Fruit fly (Drosophila melanogaster): ENCODE results near the gene CG7341.
A peak's percentile ranks its signal among the peaks of the same experiment; 100 is the strongest.

Gene CG7341

DNA sequence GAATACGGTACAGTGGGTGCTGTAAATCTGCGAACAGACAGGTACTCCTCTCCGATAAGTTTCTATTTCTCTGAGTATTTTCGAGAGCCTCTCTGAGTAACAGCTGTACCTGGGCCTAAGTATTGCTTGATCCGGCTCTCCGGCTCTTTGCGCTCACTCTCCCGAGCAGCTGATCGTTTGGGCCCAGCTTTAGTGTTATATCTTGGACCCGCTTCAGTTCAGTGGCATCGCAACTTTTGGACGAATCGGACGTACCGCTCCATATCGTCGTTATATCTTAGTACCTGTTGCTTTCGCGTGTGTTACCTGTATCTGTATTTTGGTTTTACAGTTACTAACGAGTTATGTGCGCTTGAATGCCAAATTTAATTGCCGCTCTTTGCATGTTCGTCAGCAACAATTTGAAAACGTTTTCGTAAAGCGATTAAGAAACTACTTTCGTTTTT is 26.4 kb downstream of the CG7341 start, which contains the start of gene geko (continued):
- TF ChIP-seq otp (GFP tag; IDR thresholded peaks at IDR 0.05): 0 out of 3 replicates have a peak, but pooled peaks have one; percentile 47
- no peak for TF ChIP-seq tup (GFP tag; optimal IDR thresholded peaks at IDR 0.05)
- TF ChIP-seq Med (GFP tag): peak; percentile 38
- TF ChIP-seq CG17568 (GFP tag; optimal IDR thresholded peaks at IDR 0.05): no peak
- no peak for TF ChIP-seq CG12391 (tag; optimal IDR thresholded peaks at IDR 0.05)
- no peak for TF ChIP-seq lilli (GFP tag; optimal IDR thresholded peaks at IDR 0.05)
- TF ChIP-seq CG17385 (GFP tag; optimal IDR thresholded peaks at IDR 0.05): no peak
- no peak for TF ChIP-seq Fer3 (tag; optimal IDR thresholded peaks at IDR 0.05)
- no peak for TF ChIP-seq CG30020 (tag; optimal IDR thresholded peaks at IDR 0.05)

DNA sequence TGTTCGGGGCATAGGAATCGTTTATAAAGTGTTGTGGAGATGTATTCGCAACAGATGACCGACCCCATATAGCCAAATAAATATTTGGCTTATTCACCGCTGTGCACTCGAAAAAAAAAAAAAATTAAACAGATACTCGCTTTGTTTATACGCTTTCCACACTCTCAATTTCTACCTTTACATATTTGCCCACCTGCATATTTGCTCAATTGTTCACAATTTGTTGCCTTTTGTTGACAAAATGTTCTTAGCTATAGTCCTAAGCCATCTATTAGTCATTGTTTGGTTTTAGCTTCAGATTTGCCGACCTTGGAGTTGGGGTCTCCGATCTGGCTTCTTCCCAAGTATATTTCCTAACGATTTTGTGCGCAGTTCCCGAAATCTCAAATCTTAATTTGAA is 30.2 kb downstream of the CG7341 start:
- no peak for TF ChIP-seq D19A (tag; optimal IDR thresholded peaks at IDR 0.05)
- no peak for TF ChIP-seq CG17568 (GFP tag; optimal IDR thresholded peaks at IDR 0.05)
- no peak for TF ChIP-seq B-H2 (GFP tag; optimal IDR thresholded peaks at IDR 0.05)
- no peak for TF ChIP-seq CG17612 (GFP tag; IDR thresholded peaks at IDR 0.05)
- no peak for TF ChIP-seq ab (GFP tag; optimal IDR thresholded peaks at IDR 0.05)
- no peak for TF ChIP-seq CG8290 (GFP tag; optimal IDR thresholded peaks at IDR 0.05)
- no peak for TF ChIP-seq CG8290 (tag; optimal IDR thresholded peaks at IDR 0.05)
- TF ChIP-seq CG2116 (GFP tag; optimal IDR thresholded peaks at IDR 0.05): no peak
- no peak for TF ChIP-seq NfI (GFP tag; optimal IDR thresholded peaks at IDR 0.05)
- TF ChIP-seq CG4360 (GFP tag; IDR thresholded peaks at IDR 0.05): no peak
- no peak for TF ChIP-seq CG16815 (GFP tag; optimal IDR thresholded peaks at IDR 0.05)
- TF ChIP-seq p53 (GFP tag; optimal IDR thresholded peaks at IDR 0.05): no peak
- no peak for TF ChIP-seq Doc2 (GFP tag; IDR thresholded peaks at IDR 0.05)
- no peak for TF ChIP-seq CG18011 (GFP tag; optimal IDR thresholded peaks at IDR 0.05)
- no peak for TF ChIP-seq grau (tag; optimal IDR thresholded peaks at IDR 0.05)
- TF ChIP-seq Doc3 (GFP tag; IDR thresholded peaks at IDR 0.05; ENCODE audit: partially characterized antibody): no peak
- TF ChIP-seq sens (GFP tag): peak; percentile 75
- no peak for TF ChIP-seq CG15479 (GFP tag; optimal IDR thresholded peaks at IDR 0.05)
- no peak for TF ChIP-seq ftz-f1 (GFP tag; optimal IDR thresholded peaks at IDR 0.05)
- no peak for TF ChIP-seq CG11696 (GFP tag; IDR thresholded peaks at IDR 0.05)
- no peak for TF ChIP-seq Hr51 (GFP tag; optimal IDR thresholded peaks at IDR 0.05)
- no peak for TF ChIP-seq jing (GFP tag; optimal IDR thresholded peaks at IDR 0.05)
- peak; percentile 7 for TF ChIP-seq PHDP (tag; optimal IDR thresholded peaks at IDR 0.05)
- no peak for TF ChIP-seq CG17802 (tag; optimal IDR thresholded peaks at IDR 0.05)
- no peak for TF ChIP-seq sug (tag; optimal IDR thresholded peaks at IDR 0.05)
- peak in 1 of 2 experiments; percentile 17 for TF ChIP-seq eve (GFP tag; optimal IDR thresholded peaks at IDR 0.05)
- no peak for TF ChIP-seq chinmo (GFP tag; IDR thresholded peaks at IDR 0.05; ENCODE audit: partially characterized antibody)
- peak; percentile 17; the same call in 1 of the 2 replicates for TF ChIP-seq E2f2 (GFP tag; IDR thresholded peaks at IDR 0.05)
- no peak for TF ChIP-seq CHES-1-like (GFP tag; optimal IDR thresholded peaks at IDR 0.05)
- TF ChIP-seq CG6813 (GFP tag; optimal IDR thresholded peaks at IDR 0.05): peak; percentile 23
- TF ChIP-seq Stat92E (GFP tag; optimal IDR thresholded peaks at IDR 0.05): no peak
- no peak for TF ChIP-seq cwo (GFP tag; optimal IDR thresholded peaks at IDR 0.05)
- TF ChIP-seq psq (GFP tag; optimal IDR thresholded peaks at IDR 0.05): no peak
- 0 out of 3 replicates have a peak, but pooled peaks have one; percentile 11 for TF ChIP-seq ci (GFP tag; IDR thresholded peaks at IDR 0.05)
- no peak for TF ChIP-seq ewg (GFP tag; optimal IDR thresholded peaks at IDR 0.05)
- no peak for TF ChIP-seq chif (GFP tag; optimal IDR thresholded peaks at IDR 0.05)
- TF ChIP-seq E2f1 (GFP tag; IDR thresholded peaks at IDR 0.05): no peak
- TF ChIP-seq Drgx (GFP tag; IDR thresholded peaks at IDR 0.05): no peak
- no peak for TF ChIP-seq schlank (tag; optimal IDR thresholded peaks at IDR 0.05)
- no peak for TF ChIP-seq CG1233 (GFP tag; optimal IDR thresholded peaks at IDR 0.05)
- no peak for TF ChIP-seq CG8359 (GFP tag; optimal IDR thresholded peaks at IDR 0.05; ENCODE audit: borderline replicate concordance)

Measured in whole organism, embryonic.